Worm (Caenorhabditis elegans) whole organism, young adult: ENCODE data around the gene srw-73.

Source experiments
- B0261.1 ChIP-seq: sonication (generic microtip); optimal IDR thresholded peaks from 2 replicates; lab custom pipeline; 2016; ENCODE audit warnings: mild to moderate bottlenecking, missing genetic modification characterization, moderate library complexity, missing compliant biosample characterization
- F37B4.10 ChIP-seq: fragments of 200-800 bp; sonication (Bioruptor generic); IDR thresholded peaks from 2 replicates; pipeline ENCODE4 v1.3.6; 2022; ENCODE audit warnings: missing genetic modification characterization, missing compliant biosample characterization
- F57C9.4 ChIP-seq: sonication (generic microtip); optimal IDR thresholded peaks from 2 replicates; lab custom pipeline; 2017; ENCODE audit warnings: mild to moderate bottlenecking, missing genetic modification characterization, missing compliant biosample characterization
- K12H6.12 ChIP-seq: fragments of 200-800 bp; sonication (Bioruptor generic); optimal IDR thresholded peaks from 2 replicates; lab custom pipeline; 2018; ENCODE audit warnings: mild to moderate bottlenecking, missing genetic modification characterization, missing compliant biosample characterization
- Y53G8AR.9 ChIP-seq: fragments of 200-800 bp; sonication (Bioruptor generic); conservative IDR thresholded peaks from 2 replicates; pipeline ENCODE4 v1.3.6; 2022; ENCODE audit warnings: missing genetic modification reagents, missing genetic modification characterization, missing compliant biosample characterization
- Y56A3A.18 ChIP-seq: fragments of 200-800 bp; sonication (Bioruptor generic); IDR thresholded peaks from 2 replicates; pipeline ENCODE4 v1.3.6; 2022; ENCODE audit warnings: missing genetic modification reagents, missing genetic modification characterization, missing compliant biosample characterization
- Y95B8A.8 ChIP-seq: fragments of 200-800 bp; sonication (Bioruptor generic); IDR thresholded peaks from 2 replicates; pipeline ENCODE4 v1.3.6; 2022; ENCODE audit warnings: missing genetic modification reagents, missing genetic modification characterization, missing compliant biosample characterization
- attf-5 ChIP-seq: fragments of 200-800 bp; sonication (Bioruptor generic); optimal IDR thresholded peaks from 2 replicates; lab custom pipeline; 2018; ENCODE audit warnings: mild to moderate bottlenecking, missing genetic modification characterization, missing compliant biosample characterization
- ceh-100 ChIP-seq: fragments of 200-800 bp; sonication (Bioruptor generic); IDR thresholded peaks from 2 replicates; pipeline ENCODE4 v1.3.6; 2022; ENCODE audit warnings: missing genetic modification reagents, missing genetic modification characterization, missing compliant biosample characterization
- ceh-40 ChIP-seq: fragments of 200-800 bp; sonication (Bioruptor generic); IDR thresholded peaks from 2 replicates; pipeline ENCODE4 v1.3.6; 2022; ENCODE audit warnings: missing genetic modification characterization, missing compliant biosample characterization
- ceh-79 ChIP-seq: sonication (generic microtip); optimal IDR thresholded peaks from 2 replicates; lab custom pipeline; 2017; ENCODE audit warnings: mild to moderate bottlenecking, missing genetic modification characterization, missing compliant biosample characterization
- die-1 ChIP-seq: sonication (generic microtip); optimal IDR thresholded peaks from 2 replicates; lab custom pipeline; 2016; ENCODE audit warnings: missing genotype, mild to moderate bottlenecking, missing genetic modification characterization, missing compliant biosample characterization
- dox-1 ChIP-seq: fragments of 200-800 bp; sonication (Bioruptor generic); IDR thresholded peaks from 2 replicates; pipeline ENCODE4 v1.3.6; 2022; ENCODE audit warnings: missing genetic modification reagents, missing genetic modification characterization, missing compliant biosample characterization
- dpl-1 ChIP-seq: fragments of 150-350 bp; optimal IDR thresholded peaks from 2 replicates; lab custom pipeline; 2014; ENCODE audit warnings: missing biosample characterization, missing genetic modification reagents, missing genetic modification characterization
- egl-18 ChIP-seq: fragments of 200-800 bp; sonication (Bioruptor generic); IDR thresholded peaks from 2 replicates; pipeline ENCODE4 v1.3.6; 2022; ENCODE audit warnings: missing genetic modification reagents, missing genetic modification characterization, missing compliant biosample characterization
- egl-44 ChIP-seq: fragments of 200-800 bp; sonication (Bioruptor generic); IDR thresholded peaks from 2 replicates; pipeline ENCODE4 v1.3.6; 2022; ENCODE audit warnings: missing genetic modification reagents, missing genetic modification characterization, missing compliant biosample characterization
- ekl-4 ChIP-seq: fragments of 200-800 bp; sonication (Bioruptor generic); IDR thresholded peaks from 2 replicates; pipeline ENCODE4 v1.3.6; 2022; ENCODE audit warnings: missing genetic modification reagents, missing genetic modification characterization, missing compliant biosample characterization
- ets-4 ChIP-seq: fragments of 200-800 bp; sonication (Bioruptor generic); optimal IDR thresholded peaks from 2 replicates; lab custom pipeline; 2018; ENCODE audit warnings: mild to moderate bottlenecking, missing genetic modification characterization, missing compliant biosample characterization
- gei-17 ChIP-seq: fragments of 200-800 bp; sonication (Bioruptor generic); optimal IDR thresholded peaks from 2 replicates; lab custom pipeline; 2018; ENCODE audit warnings: mild to moderate bottlenecking, missing genetic modification characterization, missing compliant biosample characterization
- hlh-12 ChIP-seq: sonication (generic microtip); optimal IDR thresholded peaks from 2 replicates; lab custom pipeline; 2016; ENCODE audit warnings: missing genetic modification characterization, missing compliant biosample characterization
- hmg-20 ChIP-seq: fragments of 200-800 bp; sonication (Bioruptor generic); IDR thresholded peaks from 2 replicates; pipeline ENCODE4 v1.3.6; 2022; ENCODE audit warnings: missing genetic modification reagents, missing genetic modification characterization, missing compliant biosample characterization
- let-526 ChIP-seq: fragments of 200-800 bp; sonication (Bioruptor generic); IDR thresholded peaks from 2 replicates; pipeline ENCODE4 v1.3.6; 2022; ENCODE audit warnings: missing genetic modification reagents, missing genetic modification characterization, missing compliant biosample characterization
- let-607 ChIP-seq, 2 experiments: fragments of 200-800 bp in 1 of 2; sonication (Bioruptor generic) in 1 of 2; sonication (generic microtip) in 1 of 2; optimal IDR thresholded peaks; 2 replicates each; lab custom pipeline; 2016 to 2018; ENCODE audit warnings: mild to moderate bottlenecking in 2 of 2, missing compliant biosample characterization in 2 of 2, missing genetic modification characterization in 2 of 2, moderate library complexity in 2 of 2, missing genotype in 1 of 2
- lin-35 ChIP-seq, 3 experiments: fragments of 150-350 bp in 2 of 3; sonication (generic microtip) in 1 of 3; optimal IDR thresholded peaks; 2 replicates each; lab custom pipeline; 2014 to 2018; ENCODE audit warnings: missing biosample characterization in 3 of 3, missing genetic modification characterization in 3 of 3, missing genetic modification reagents in 3 of 3
- lin-40 ChIP-seq: sonication (generic microtip); optimal IDR thresholded peaks from 2 replicates; lab custom pipeline; 2016; ENCODE audit warnings: missing genetic modification characterization, mild to moderate bottlenecking, missing compliant biosample characterization, missing genotype, missing genetic modification reagents
- lin-54 ChIP-seq: fragments of 200-800 bp; sonication (Bioruptor generic); optimal IDR thresholded peaks from 2 replicates; lab custom pipeline; 2018; ENCODE audit warnings: mild to moderate bottlenecking, missing genetic modification characterization, missing compliant biosample characterization
- lsl-1 ChIP-seq: fragments of 200-800 bp; sonication (Bioruptor generic); optimal IDR thresholded peaks from 2 replicates; lab custom pipeline; 2018; ENCODE audit warnings: mild to moderate bottlenecking, missing genetic modification characterization, moderate library complexity, missing compliant biosample characterization
- madf-6 ChIP-seq: fragments of 200-800 bp; sonication (Bioruptor generic); IDR thresholded peaks from 2 replicates; pipeline ENCODE4 v1.3.6; 2022; ENCODE audit warnings: missing genetic modification reagents, missing genetic modification characterization, missing compliant biosample characterization
- mes-4 ChIP-seq: sonication (generic microtip); optimal IDR thresholded peaks from 2 replicates; lab custom pipeline; 2016; ENCODE audit warnings: missing genotype, missing genetic modification characterization, missing compliant biosample characterization
- mxl-1 ChIP-seq: sonication (generic microtip); optimal IDR thresholded peaks from 2 replicates; lab custom pipeline; 2016; ENCODE audit warnings: missing genetic modification characterization, missing compliant biosample characterization
- nfya-1 ChIP-seq: sonication (generic microtip); optimal IDR thresholded peaks from 2 replicates; lab custom pipeline; 2017; ENCODE audit warnings: antibody characterized with exemption, missing compliant biosample characterization, missing genetic modification characterization, borderline replicate concordance; ENCODE audit not compliant: insufficient read depth
- nfyb-1 ChIP-seq: fragments of 200-800 bp; sonication (Bioruptor generic); IDR thresholded peaks from 2 replicates; pipeline ENCODE4 v1.3.6; 2022; ENCODE audit warnings: missing genetic modification reagents, missing genetic modification characterization, missing compliant biosample characterization
- nhr-120 ChIP-seq: fragments of 200-800 bp; sonication (Bioruptor generic); IDR thresholded peaks from 2 replicates; pipeline ENCODE4 v1.3.6; 2022; ENCODE audit warnings: missing genetic modification characterization, missing compliant biosample characterization
- nhr-80 ChIP-seq: sonication (generic microtip); optimal IDR thresholded peaks from 2 replicates; lab custom pipeline; 2016; ENCODE audit warnings: missing genetic modification characterization, missing compliant biosample characterization
- pha-4 ChIP-seq: fragments of 150-350 bp; sonication (generic microtip); optimal IDR thresholded peaks from 2 replicates; lab custom pipeline; 2014; ENCODE audit warnings: missing biosample characterization, missing genetic modification reagents, missing genetic modification characterization
- sdz-38 ChIP-seq: sonication (generic microtip); optimal IDR thresholded peaks from 2 replicates; lab custom pipeline; 2016; ENCODE audit warnings: missing genotype, missing genetic modification characterization, missing compliant biosample characterization
- snpc-4 ChIP-seq, 5 experiments: fragments of 150-350 bp in 1 of 5; sonication (generic microtip) in 4 of 5; optimal IDR thresholded peaks; 2 replicates each; lab custom pipeline; 2014 to 2018; ENCODE audit warnings: missing genetic modification characterization in 5 of 5, missing biosample characterization in 3 of 5, antibody characterized with exemption in 2 of 5, mild to moderate bottlenecking in 2 of 5, missing compliant biosample characterization in 2 of 5, missing genotype in 2 of 5, moderate library complexity in 2 of 5, missing genetic modification reagents in 1 of 5
- somi-1 ChIP-seq: fragments of 200-800 bp; sonication (Bioruptor generic); optimal IDR thresholded peaks from 2 replicates; lab custom pipeline; 2018; ENCODE audit warnings: mild to moderate bottlenecking, missing genetic modification characterization, missing compliant biosample characterization
- sptf-2 ChIP-seq: fragments of 200-800 bp; sonication (Bioruptor generic); optimal IDR thresholded peaks from 2 replicates; lab custom pipeline; 2018; ENCODE audit warnings: mild to moderate bottlenecking, missing genetic modification characterization, missing compliant biosample characterization
- tbp1 ChIP-seq: fragments of 200-800 bp; sonication (Bioruptor generic); optimal IDR thresholded peaks from 2 replicates; lab custom pipeline; 2018; ENCODE audit warnings: mild to moderate bottlenecking, missing genetic modification characterization, missing compliant biosample characterization
- tbx-9 ChIP-seq: sonication (generic microtip); optimal IDR thresholded peaks from 2 replicates; lab custom pipeline; 2016; ENCODE audit warnings: borderline replicate concordance, missing genetic modification characterization, inconsistent platforms, missing compliant biosample characterization
- zim-3 ChIP-seq: sonication (generic microtip); optimal IDR thresholded peaks from 2 replicates; lab custom pipeline; 2017; ENCODE audit warnings: mild to moderate bottlenecking, missing genetic modification characterization, moderate library complexity, missing compliant biosample characterization
- ztf-28 ChIP-seq: fragments of 200-800 bp; sonication (Bioruptor generic); IDR thresholded peaks from 2 replicates; pipeline ENCODE4 v1.3.6; 2022; ENCODE audit warnings: missing genetic modification reagents, missing genetic modification characterization, missing compliant biosample characterization
- ztf-3 ChIP-seq: fragments of 200-800 bp; sonication (Bioruptor generic); optimal IDR thresholded peaks from 2 replicates; lab custom pipeline; 2018; ENCODE audit warnings: mild to moderate bottlenecking, missing genetic modification characterization, missing compliant biosample characterization

srw-73 gene

DNA sequence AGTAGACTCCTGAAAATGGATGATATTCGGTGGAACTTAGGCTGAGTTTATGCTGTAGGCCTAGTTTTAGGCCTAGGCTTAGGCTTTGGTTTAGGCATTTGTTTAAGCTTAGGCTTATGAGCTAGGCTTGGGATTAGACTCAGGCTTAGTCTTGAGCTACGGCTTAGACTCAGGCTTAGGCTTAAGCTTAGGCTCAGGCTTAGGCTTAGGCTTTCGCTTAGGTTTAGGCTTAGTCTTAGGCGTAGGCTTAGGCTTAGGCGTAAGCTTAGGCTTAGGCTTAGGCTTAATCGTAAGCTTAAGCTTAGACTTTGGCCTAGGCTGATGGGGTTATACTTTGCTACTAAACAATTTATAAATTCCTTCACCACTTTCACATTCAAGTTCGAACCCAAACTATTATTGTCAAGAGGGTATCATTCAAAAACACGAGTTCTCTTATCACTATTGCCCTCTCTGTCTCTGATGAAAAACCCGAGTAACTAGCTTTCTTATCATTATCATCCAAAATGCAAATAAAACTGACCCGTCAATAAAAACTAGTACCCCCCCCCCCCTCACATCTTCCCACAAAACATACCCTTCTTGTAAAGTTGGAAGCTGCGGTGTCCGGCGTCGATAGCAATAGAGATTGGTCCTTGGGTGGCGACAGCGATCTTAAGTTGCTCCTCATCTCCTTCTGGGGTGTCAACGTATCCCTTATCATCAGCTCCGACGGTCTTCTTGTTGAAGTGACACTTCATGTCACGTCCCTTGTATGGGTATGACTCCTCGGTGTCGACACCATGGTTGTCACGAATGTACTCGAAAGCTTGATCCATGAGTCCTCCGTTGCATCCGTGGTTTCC lies 4.8 kb upstream of the srw-73 start (continued):
- TF ChIP-seq F37B4.10, result no peak
- TF ChIP-seq attf-5 (GFP tag; lab: Kevin White, UChicago), result no peak
- no peak for TF ChIP-seq lin-40
- no peak for TF ChIP-seq egl-18 (GFP tag; lab: Robert Waterston, UW)
- TF ChIP-seq nfya-1 (tag; lab: Kevin White, UChicago), result no peak
- TF ChIP-seq ceh-40 (GFP tag; lab: Robert Waterston, UW), result no peak
- TF ChIP-seq let-607 (tag; optimal IDR thresholded peaks at IDR 0.05; lab: Kevin White, UChicago), result no peak
- TF ChIP-seq ets-4 (GFP tag; lab: Kevin White, UChicago), result no peak
- TF ChIP-seq dpl-1 (GFP tag; lab: Kevin White, UChicago), result no peak
- TF ChIP-seq ztf-28 (GFP tag; lab: Robert Waterston, UW), result no peak

- TF ChIP-seq zim-3, result peak; percentile 86
- peak; percentile 75 for TF ChIP-seq ceh-100 (GFP tag; lab: Robert Waterston, UW)
- 0 out of 2 replicates have a peak, but pooled peaks have one; percentile 76 for TF ChIP-seq nhr-120
- TF ChIP-seq K12H6.12, result peak; percentile 28
- peak; percentile 20 for TF ChIP-seq lsl-1 (GFP tag; lab: Kevin White, UChicago)
- peak; percentile 10 for TF ChIP-seq mes-4 (tag; lab: Kevin White, UChicago)
- TF ChIP-seq nfyb-1 (GFP tag; lab: Robert Waterston, UW), result peak; percentile 95
- TF ChIP-seq egl-44 (GFP tag; lab: Robert Waterston, UW), result peak; percentile 92
- TF ChIP-seq tbx-9 (tag; lab: Kevin White, UChicago), result peak; percentile 46
- peak; percentile 93 for TF ChIP-seq B0261.1 (tag; lab: Kevin White, UChicago)
- TF ChIP-seq F57C9.4, result peak; percentile 43
- TF ChIP-seq snpc-4 (GFP tag; optimal IDR thresholded peaks at IDR 0.05; lab: Kevin White, UChicago), result peak; percentile 51
- TF ChIP-seq snpc-4 (tag; optimal IDR thresholded peaks at IDR 0.05; lab: Kevin White, UChicago), result peak; percentile 30 to 86 (median 58)
- peak; percentile 88 for TF ChIP-seq nhr-80 (tag; lab: Kevin White, UChicago)
- peak; percentile 87 for TF ChIP-seq let-526 (GFP tag; lab: Robert Waterston, UW)
- TF ChIP-seq sptf-2, result no peak
- TF ChIP-seq hmg-20 (GFP tag; lab: Robert Waterston, UW), result peak; percentile 35; the same call in 1 of the 2 replicates
- no peak for TF ChIP-seq sdz-38 (tag; lab: Kevin White, UChicago)
- peak; percentile 77 for TF ChIP-seq lin-54 (GFP tag; lab: Kevin White, UChicago)
- TF ChIP-seq lin-35 (GFP tag; optimal IDR thresholded peaks at IDR 0.05; lab: Kevin White, UChicago), result peak in 1 of 3 experiments; percentile 46
- peak; percentile 51 for TF ChIP-seq gei-17 (GFP tag; lab: Kevin White, UChicago)
- TF ChIP-seq Y53G8AR.9 (GFP tag; lab: Robert Waterston, UW), result peak; percentile 96
- peak; percentile 87 for TF ChIP-seq ekl-4 (GFP tag; lab: Robert Waterston, UW)
- peak; percentile 93 for TF ChIP-seq ceh-79 (tag; lab: Kevin White, UChicago)
- TF ChIP-seq madf-6, result peak; percentile 58
- peak; percentile 56 for TF ChIP-seq mxl-1 (tag; lab: Kevin White, UChicago)
- TF ChIP-seq die-1 (tag; lab: Kevin White, UChicago), result peak; percentile 85
- TF ChIP-seq tbp1, result peak; percentile 95
- peak; percentile 27 for TF ChIP-seq hlh-12 (tag; lab: Kevin White, UChicago)
- peak; percentile 74 for TF ChIP-seq somi-1 (GFP tag; lab: Kevin White, UChicago)
- no peak for TF ChIP-seq pha-4 (tag; lab: Kevin White, UChicago)
- peak; percentile 79 for TF ChIP-seq Y95B8A.8
- peak; percentile 56; the same call in 1 of the 2 replicates for TF ChIP-seq dox-1 (GFP tag; lab: Robert Waterston, UW)
- no peak for TF ChIP-seq ztf-3
- peak; percentile 98 for TF ChIP-seq Y56A3A.18
Measured at ce11 chrV:16591992-16592798, 3.9 kb upstream of the srw-73 start, which contains the start of gene srh-269. srh-269 (minus strand) TSS chrV:16592042.
